Fruit fly (Drosophila melanogaster): ENCODE results near the gene CG4259.
A peak's percentile ranks its signal among the peaks of the same experiment; 100 is the strongest.

The CG4259 gene

dm6 chr2L:2177969-2178809 lies 49.2 kb upstream of the CG4259 start, which contains the start of gene aop (continued):
- TF ChIP-seq CG7987 (GFP tag; optimal IDR thresholded peaks at IDR 0.05) (peak; percentile 34), CG1792 (GFP tag; optimal IDR thresholded peaks at IDR 0.05) (no peak), Ravus (GFP tag; IDR thresholded peaks at IDR 0.05) (no peak), pb (GFP tag; optimal IDR thresholded peaks at IDR 0.05) (peak; percentile 16), CG2712 (tag; optimal IDR thresholded peaks at IDR 0.05) (peak; percentile 47), ranshi (GFP tag; IDR thresholded peaks at IDR 0.05) (no peak; the same call in 1 of the 2 replicates), HLH4C (GFP tag; IDR thresholded peaks at IDR 0.05; ENCODE audit: partially characterized antibody) (peak; percentile 27; the same call in 1 of the 3 replicates), zf30C (GFP tag; optimal IDR thresholded peaks at IDR 0.05) (peak; percentile 39), p53 (GFP tag; optimal IDR thresholded peaks at IDR 0.05) (peak; percentile 98), CG7839 (tag; optimal IDR thresholded peaks at IDR 0.05) (peak; percentile 21), CG7928 (GFP tag; optimal IDR thresholded peaks at IDR 0.05) (no peak), shn (GFP tag; optimal IDR thresholded peaks at IDR 0.05) (no peak), Fer1 (GFP tag; optimal IDR thresholded peaks at IDR 0.05) (peak; percentile 49), az2 (GFP tag; optimal IDR thresholded peaks at IDR 0.05) (no peak), insv (GFP tag; optimal IDR thresholded peaks at IDR 0.05) (peak in 1 of 2 experiments; percentile 51), NfI (GFP tag; optimal IDR thresholded peaks at IDR 0.05) (peak; percentile 28), Gug (GFP tag; IDR thresholded peaks at IDR 0.05) (no peak), sob (GFP tag; IDR thresholded peaks at IDR 0.05) (no peak), ttk (GFP tag; IDR thresholded peaks at IDR 0.05) (no peak), ssp (GFP tag; IDR thresholded peaks at IDR 0.05) (peak; percentile 1; the same call in 1 of the 2 replicates), CG1529 (GFP tag; optimal IDR thresholded peaks at IDR 0.05) (peak; percentile 9), CG15479 (GFP tag; optimal IDR thresholded peaks at IDR 0.05) (peak; percentile 97), pfk (GFP tag; optimal IDR thresholded peaks at IDR 0.05) (peak; percentile 45), ewg (GFP tag; optimal IDR thresholded peaks at IDR 0.05) (peak; percentile 93), CG4707 (GFP tag; optimal IDR thresholded peaks at IDR 0.05) (no peak), zfh2 (GFP tag; optimal IDR thresholded peaks at IDR 0.05) (no peak), CG4404 (GFP tag; IDR thresholded peaks at IDR 0.05) (no peak), CG2116 (GFP tag; optimal IDR thresholded peaks at IDR 0.05) (peak; percentile 13), CG30431 (GFP tag; optimal IDR thresholded peaks at IDR 0.05) (no peak), ken (GFP tag; IDR thresholded peaks at IDR 0.05) (no peak), Fer3 (tag; optimal IDR thresholded peaks at IDR 0.05) (no peak), Lim3 (GFP tag; IDR thresholded peaks at IDR 0.05) (no peak), wdn (GFP tag; IDR thresholded peaks at IDR 0.05) (no peak), sr (GFP tag; IDR thresholded peaks at IDR 0.05) (peak; percentile 73; the same call in 2 of the 3 replicates), Oli (tag; optimal IDR thresholded peaks at IDR 0.05) (no peak), CG9609 (GFP tag; optimal IDR thresholded peaks at IDR 0.05) (no peak), ara (GFP tag; IDR thresholded peaks at IDR 0.05) (peak; percentile 16; the same call in 1 of the 2 replicates), CG33213 (GFP tag; optimal IDR thresholded peaks at IDR 0.05) (peak; percentile 53), lab (GFP tag; optimal IDR thresholded peaks at IDR 0.05) (peak; percentile 52), gsb (GFP tag; IDR thresholded peaks at IDR 0.05) (no peak), Med (GFP tag) (peak; percentile 90), B-H2 (GFP tag; optimal IDR thresholded peaks at IDR 0.05) (peak; percentile 36), CG9876 (GFP tag; optimal IDR thresholded peaks at IDR 0.05) (no peak), luna (GFP tag; optimal IDR thresholded peaks at IDR 0.05) (no peak), so (GFP tag; IDR thresholded peaks at IDR 0.05) (peak; percentile 49; the same call in 2 of the 3 replicates), CG8290 (GFP tag; optimal IDR thresholded peaks at IDR 0.05) (no peak), CG8290 (tag; optimal IDR thresholded peaks at IDR 0.05) (peak in 1 of 2 experiments; percentile 72), CG13894 (tag; optimal IDR thresholded peaks at IDR 0.05) (peak; percentile 57), Trl (optimal IDR thresholded peaks at IDR 0.05) (no peak), Trl (GFP tag; optimal IDR thresholded peaks at IDR 0.05) (peak; percentile 72)
